Fruit fly (Drosophila melanogaster): Measurements from ENCODE around the gene CG14443.

CG14443 gene

DNA sequence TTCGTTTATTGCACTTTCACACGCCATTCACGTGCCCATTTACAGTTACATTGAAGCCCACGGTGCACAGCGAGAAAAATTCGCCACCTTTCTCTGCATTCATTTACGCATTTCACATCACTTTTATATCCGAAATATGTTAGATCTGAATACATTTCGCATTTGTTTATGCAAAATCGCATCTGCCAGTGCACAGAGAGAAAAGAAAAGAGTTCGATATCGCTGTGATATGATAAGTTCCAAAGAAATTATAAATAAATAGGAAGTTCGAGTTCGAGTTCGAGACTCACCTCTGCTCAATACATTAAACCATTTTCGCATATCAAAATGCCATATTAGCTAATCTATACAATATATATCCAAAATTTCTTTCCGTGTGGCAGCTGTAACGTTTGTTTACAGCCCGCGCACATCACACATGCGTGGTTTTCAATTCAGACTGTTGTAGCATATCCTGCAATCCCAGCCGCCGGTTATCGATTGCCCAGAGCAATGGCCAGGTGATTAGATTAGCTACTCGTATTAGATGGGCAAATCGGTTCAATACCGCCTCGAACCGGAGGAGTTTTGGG is 22.4 kb downstream of the CG14443 start (continued):
- TF ChIP-seq CG5180 (GFP tag; optimal IDR thresholded peaks at IDR 0.05) (peak; percentile 73), CG6791 (GFP tag; IDR thresholded peaks at IDR 0.05; ENCODE audit: partially characterized antibody) (no peak), CG1529 (GFP tag; optimal IDR thresholded peaks at IDR 0.05) (peak; percentile 57), cg (GFP tag; optimal IDR thresholded peaks at IDR 0.05) (no peak), CG5245 (GFP tag; optimal IDR thresholded peaks at IDR 0.05) (peak; percentile 68), Atf6 (GFP tag; IDR thresholded peaks at IDR 0.05) (peak; percentile 88; the same call in 1 of the 2 replicates), CG7271 (tag; optimal IDR thresholded peaks at IDR 0.05) (no peak), Sry-β (GFP tag; optimal IDR thresholded peaks at IDR 0.05) (no peak), ind (GFP tag; optimal IDR thresholded peaks at IDR 0.05) (peak; percentile 85), nerfin-2 (GFP tag; IDR thresholded peaks at IDR 0.05; ENCODE audit: partially characterized antibody) (no peak), Lpt (GFP tag; optimal IDR thresholded peaks at IDR 0.05) (no peak), CG3847 (GFP tag; IDR thresholded peaks at IDR 0.05) (peak; percentile 74), Blimp-1 (GFP tag; optimal IDR thresholded peaks at IDR 0.05) (peak; percentile 78), CG17829 (tag; optimal IDR thresholded peaks at IDR 0.05) (peak; percentile 85), HmgZ (tag; optimal IDR thresholded peaks at IDR 0.05) (peak; percentile 81), stc (GFP tag; IDR thresholded peaks at IDR 0.05) (peak; percentile 77), CG6689 (GFP tag; IDR thresholded peaks at IDR 0.05) (peak; percentile 83), CG17186 (GFP tag; optimal IDR thresholded peaks at IDR 0.05) (peak; percentile 28), MBD-R2 (GFP tag; IDR thresholded peaks at IDR 0.05) (peak; percentile 34; the same call in 1 of the 2 replicates), ERR (GFP tag; optimal IDR thresholded peaks at IDR 0.05) (peak; percentile 69), zen (tag; optimal IDR thresholded peaks at IDR 0.05) (peak; percentile 80), ac (GFP tag; optimal IDR thresholded peaks at IDR 0.05) (peak; percentile 63), Ets97D (GFP tag; optimal IDR thresholded peaks at IDR 0.05) (peak; percentile 48), CG4424 (GFP tag; optimal IDR thresholded peaks at IDR 0.05) (peak; percentile 86), dm (GFP tag; optimal IDR thresholded peaks at IDR 0.05) (peak; percentile 71), CG1647 (GFP tag; optimal IDR thresholded peaks at IDR 0.05) (peak; percentile 70), sqz (GFP tag; optimal IDR thresholded peaks at IDR 0.05) (peak; percentile 56), Lim3 (GFP tag; IDR thresholded peaks at IDR 0.05) (no peak; the same call in 1 of the 2 replicates), CG10274 (GFP tag; optimal IDR thresholded peaks at IDR 0.05) (peak; percentile 77), MESR4 (GFP tag; optimal IDR thresholded peaks at IDR 0.05) (peak; percentile 9), chn (GFP tag; optimal IDR thresholded peaks at IDR 0.05) (peak; percentile 79), eyg (GFP tag; optimal IDR thresholded peaks at IDR 0.05) (peak; percentile 78), sob (GFP tag; IDR thresholded peaks at IDR 0.05) (peak; percentile 80), eve (GFP tag; optimal IDR thresholded peaks at IDR 0.05) (peak in 1 of 2 experiments; percentile 42), cad (GFP tag; optimal IDR thresholded peaks at IDR 0.05) (no peak), CG16813 (GFP tag; IDR thresholded peaks at IDR 0.05; ENCODE audit: partially characterized antibody) (no peak), p53 (GFP tag; optimal IDR thresholded peaks at IDR 0.05) (peak; percentile 46), CG14965 (GFP tag; optimal IDR thresholded peaks at IDR 0.05; ENCODE audit: borderline replicate concordance) (peak; percentile 27), kay (GFP tag; optimal IDR thresholded peaks at IDR 0.05) (peak; percentile 56), HmgD (GFP tag; optimal IDR thresholded peaks at IDR 0.05) (peak; percentile 12), rib (GFP tag; IDR thresholded peaks at IDR 0.05) (0 out of 2 replicates have a peak, but pooled peaks have one; percentile 12), Bdp1 (GFP tag; optimal IDR thresholded peaks at IDR 0.05) (peak; percentile 67), pan (optimal IDR thresholded peaks at IDR 0.05) (no peak), pan (GFP tag; optimal IDR thresholded peaks at IDR 0.05 in 1 of 2, IDR thresholded peaks at IDR 0.05 in 1 of 2) (peak in 1 of 2 experiments; percentile 83), B-H2 (GFP tag; optimal IDR thresholded peaks at IDR 0.05) (peak; percentile 17), sd (tag; optimal IDR thresholded peaks at IDR 0.05) (no peak), bcd (GFP tag; optimal IDR thresholded peaks at IDR 0.05) (peak; percentile 82), CG11560 (tag; IDR thresholded peaks at IDR 0.05) (peak; percentile 70), CG33213 (GFP tag; optimal IDR thresholded peaks at IDR 0.05) (peak; percentile 78), pnt (GFP tag; optimal IDR thresholded peaks at IDR 0.05) (peak; percentile 62), CG13296 (GFP tag; optimal IDR thresholded peaks at IDR 0.05) (peak; percentile 80)

All from whole organism, embryonic.